ENCODE assay signal across 3 worm cellular contexts in genomic region chrIII:7855468-7855867, ce11.
TF ChIP-seq lines count a peak whose summit lies in the region.

No protein-coding gene starts in this region.

TF ChIP-seq in whole organism, L1 larva, 84 proteins besides CTCF, POLR2A, EP300 and RAD21:
- peak; percentile 66 for TF ChIP-seq nhr-85 (tag; lab: Kevin White, UChicago)
- TF ChIP-seq tlp-1 (tag; optimal IDR thresholded peaks at IDR 0.05; lab: Kevin White, UChicago), result no peak
- no peak for TF ChIP-seq egl-13 (tag; optimal IDR thresholded peaks at IDR 0.05; lab: Kevin White, UChicago)
- TF ChIP-seq unc-62 (GFP tag; optimal IDR thresholded peaks at IDR 0.05; lab: Kevin White, UChicago), result no peak
- TF ChIP-seq ceh-8 (GFP tag; optimal IDR thresholded peaks at IDR 0.05; lab: Kevin White, UChicago), result no peak
- TF ChIP-seq ceh-82 (tag; optimal IDR thresholded peaks at IDR 0.05; lab: Kevin White, UChicago), result no peak
- no peak for TF ChIP-seq ama-1 (optimal IDR thresholded peaks at IDR 0.05; lab: Kevin White, UChicago)

TF ChIP-seq in whole organism, L4 larva, 104 proteins besides CTCF, POLR2A, EP300 and RAD21:
- TF ChIP-seq hmg-1.1 (GFP tag; IDR thresholded peaks at IDR 0.05; lab: Robert Waterston, UW) (no peak), nhr-102 (tag; optimal IDR thresholded peaks at IDR 0.05; lab: Kevin White, UChicago) (no peak), snpc-1.2 (GFP tag; IDR thresholded peaks at IDR 0.05; lab: Robert Waterston, UW) (peak; percentile 54; the same call in 1 of the 2 replicates), lin-38 (GFP tag; IDR thresholded peaks at IDR 0.05; lab: Robert Waterston, UW) (peak; percentile 49), aha-1 (tag; lab: Kevin White, UChicago) (peak; percentile 53), madf-9 (GFP tag; conservative IDR thresholded peaks at IDR 0.05; lab: Robert Waterston, UW) (0 out of 2 replicates have a peak, but pooled peaks have one; percentile 23), zip-2 (tag; optimal IDR thresholded peaks at IDR 0.05; lab: Kevin White, UChicago) (no peak), ctbp-1 (GFP tag; IDR thresholded peaks at IDR 0.05; lab: Robert Waterston, UW) (0 out of 2 replicates have a peak, but pooled peaks have one; percentile 9), rbr-2 (tag; optimal IDR thresholded peaks at IDR 0.05; lab: Kevin White, UChicago) (no peak), pha-4 (GFP tag; IDR thresholded peaks at IDR 0.05; lab: Robert Waterston, UW) (peak; percentile 20; the same call in 1 of the 2 replicates), pha-4 (tag; optimal IDR thresholded peaks at IDR 0.05; lab: Kevin White, UChicago) (no peak), spr-1 (tag; optimal IDR thresholded peaks at IDR 0.05; lab: Kevin White, UChicago) (no peak), unc-62 (GFP tag; optimal IDR thresholded peaks at IDR 0.05 in 1 of 2; lab: Kevin White, UChicago) (no peak), unc-62 (tag; optimal IDR thresholded peaks at IDR 0.05; lab: Kevin White, UChicago) (no peak), Y105C5A.15 (GFP tag; IDR thresholded peaks at IDR 0.05; lab: Robert Waterston, UW) (0 out of 2 replicates have a peak, but pooled peaks have one; percentile 6), zfp-2 (tag; optimal IDR thresholded peaks at IDR 0.05; lab: Kevin White, UChicago) (no peak), F49E8.2 (tag; optimal IDR thresholded peaks at IDR 0.05; lab: Kevin White, UChicago; ENCODE audit: borderline replicate concordance) (peak; percentile 33), ama-1 (optimal IDR thresholded peaks at IDR 0.05; lab: Kevin White, UChicago) (no peak)

TF ChIP-seq in whole organism, young adult, 124 proteins besides CTCF, POLR2A, EP300 and RAD21:
- TF ChIP-seq dox-1 (GFP tag; IDR thresholded peaks at IDR 0.05; lab: Robert Waterston, UW) (peak; percentile 48; the same call in 1 of the 2 replicates), mcd-1 (GFP tag; IDR thresholded peaks at IDR 0.05; lab: Robert Waterston, UW) (no peak), hrde-1 (tag; optimal IDR thresholded peaks at IDR 0.05; lab: Kevin White, UChicago; ENCODE audit: borderline replicate concordance) (peak; percentile 76), mel-28 (tag; optimal IDR thresholded peaks at IDR 0.05; lab: Kevin White, UChicago; ENCODE audit: borderline replicate concordance) (no peak), athp-1 (tag; optimal IDR thresholded peaks at IDR 0.05; lab: Kevin White, UChicago) (peak; percentile 11), somi-1 (GFP tag; optimal IDR thresholded peaks at IDR 0.05; lab: Kevin White, UChicago) (peak; percentile 12), pbrm-1 (GFP tag; IDR thresholded peaks at IDR 0.05; lab: Robert Waterston, UW) (peak; percentile 66; the same call in 1 of the 2 replicates), madf-8 (GFP tag; conservative IDR thresholded peaks at IDR 0.05; lab: Robert Waterston, UW) (peak; percentile 11; the same call in 1 of the 2 replicates), ceh-100 (GFP tag; IDR thresholded peaks at IDR 0.05; lab: Robert Waterston, UW) (peak; percentile 57), snpc-1.1 (tag; optimal IDR thresholded peaks at IDR 0.05; lab: Kevin White, UChicago; ENCODE audit: insufficient read depth) (peak; percentile 25), madf-3 (GFP tag; IDR thresholded peaks at IDR 0.05; lab: Robert Waterston, UW) (peak; percentile 74), Y53G8AR.9 (GFP tag; conservative IDR thresholded peaks at IDR 0.05; lab: Robert Waterston, UW) (peak; percentile 53; the same call in 1 of the 2 replicates), F39B2.1 (GFP tag; IDR thresholded peaks at IDR 0.05; lab: Robert Waterston, UW) (peak; percentile 48; the same call in 1 of the 2 replicates), him-1 (tag; optimal IDR thresholded peaks at IDR 0.05; lab: Kevin White, UChicago) (peak; percentile 53), sea-2 (GFP tag; IDR thresholded peaks at IDR 0.05; lab: Robert Waterston, UW) (no peak), ztf-22 (GFP tag; optimal IDR thresholded peaks at IDR 0.05; lab: Kevin White, UChicago) (no peak), F57C9.4 (tag; optimal IDR thresholded peaks at IDR 0.05; lab: Kevin White, UChicago) (no peak), C06A6.2 (GFP tag; conservative IDR thresholded peaks at IDR 0.05; lab: Robert Waterston, UW) (no peak), attf-3 (GFP tag; conservative IDR thresholded peaks at IDR 0.05; lab: Robert Waterston, UW) (no peak), sdz-38 (tag; optimal IDR thresholded peaks at IDR 0.05; lab: Kevin White, UChicago) (no peak), tlf-1 (GFP tag; optimal IDR thresholded peaks at IDR 0.05; lab: Kevin White, UChicago) (peak; percentile 64), tbx-9 (tag; optimal IDR thresholded peaks at IDR 0.05; lab: Kevin White, UChicago; ENCODE audit: borderline replicate concordance) (no peak), nfya-1 (tag; optimal IDR thresholded peaks at IDR 0.05; lab: Kevin White, UChicago; ENCODE audit: borderline replicate concordance, insufficient read depth) (no peak), madf-6 (GFP tag; IDR thresholded peaks at IDR 0.05; lab: Robert Waterston, UW) (peak; percentile 58), let-607 (tag; optimal IDR thresholded peaks at IDR 0.05; lab: Kevin White, UChicago) (no peak), Y56A3A.18 (GFP tag; IDR thresholded peaks at IDR 0.05; lab: Robert Waterston, UW) (0 out of 2 replicates have a peak, but pooled peaks have one; percentile 46), pha-4 (tag; optimal IDR thresholded peaks at IDR 0.05; lab: Kevin White, UChicago) (no peak), zim-3 (tag; optimal IDR thresholded peaks at IDR 0.05; lab: Kevin White, UChicago) (no peak), snpc-3.4 (tag; optimal IDR thresholded peaks at IDR 0.05; lab: Kevin White, UChicago) (peak; percentile 79), C17E4.6 (GFP tag; IDR thresholded peaks at IDR 0.05; lab: Robert Waterston, UW) (0 out of 2 replicates have a peak, but pooled peaks have one; percentile 11), hlh-26 (GFP tag; conservative IDR thresholded peaks at IDR 0.05; lab: Robert Waterston, UW) (no peak), F49E8.2 (tag; optimal IDR thresholded peaks at IDR 0.05; lab: Kevin White, UChicago; ENCODE audit: insufficient read depth) (peak; percentile 82), lin-54 (GFP tag; optimal IDR thresholded peaks at IDR 0.05; lab: Kevin White, UChicago) (peak; percentile 68), Y95B8A.8 (GFP tag; IDR thresholded peaks at IDR 0.05; lab: Robert Waterston, UW) (peak; percentile 69; the same call in 1 of the 2 replicates), cebp-1 (GFP tag; IDR thresholded peaks at IDR 0.05; lab: Robert Waterston, UW) (no peak), cebp-1 (tag; optimal IDR thresholded peaks at IDR 0.05; lab: Kevin White, UChicago) (peak; percentile 19), hmg-1.2 (GFP tag; IDR thresholded peaks at IDR 0.05; lab: Robert Waterston, UW) (peak; percentile 20; the same call in 1 of the 2 replicates), chd-7 (tag; optimal IDR thresholded peaks at IDR 0.05; lab: Kevin White, UChicago) (no peak), rec-8 (tag; optimal IDR thresholded peaks at IDR 0.05; lab: Kevin White, UChicago) (no peak), Y79H2A.3 (GFP tag; conservative IDR thresholded peaks at IDR 0.05; lab: Robert Waterston, UW) (no peak), nhr-90 (tag; optimal IDR thresholded peaks at IDR 0.05; lab: Kevin White, UChicago) (peak; percentile 9), efl-1 (GFP tag; optimal IDR thresholded peaks at IDR 0.05; lab: Kevin White, UChicago) (peak; percentile 14), ztf-18 (tag; optimal IDR thresholded peaks at IDR 0.05; lab: Kevin White, UChicago) (peak; percentile 45), mes-4 (tag; optimal IDR thresholded peaks at IDR 0.05; lab: Kevin White, UChicago) (no peak), lag-1 (GFP tag; IDR thresholded peaks at IDR 0.05; lab: Robert Waterston, UW) (no peak), ekl-4 (GFP tag; IDR thresholded peaks at IDR 0.05; lab: Robert Waterston, UW) (peak; percentile 78), ama-1 (optimal IDR thresholded peaks at IDR 0.05; lab: Kevin White, UChicago) (no peak), ama-1 (GFP tag; optimal IDR thresholded peaks at IDR 0.05; lab: Kevin White, UChicago) (peak in 1 of 2 experiments; percentile 88), hsf-1 (GFP tag; IDR thresholded peaks at IDR 0.05; lab: Robert Waterston, UW) (peak; percentile 73), snpc-4 (GFP tag; optimal IDR thresholded peaks at IDR 0.05; lab: Kevin White, UChicago) (peak; percentile 20), snpc-4 (tag; optimal IDR thresholded peaks at IDR 0.05; lab: Kevin White, UChicago) (peak in 1 of 4 experiments; percentile 53), rcor-1 (GFP tag; IDR thresholded peaks at IDR 0.05; lab: Robert Waterston, UW) (peak; percentile 61), lin-35 (GFP tag; optimal IDR thresholded peaks at IDR 0.05; lab: Kevin White, UChicago) (peak in 1 of 3 experiments; percentile 22), F33H1.4 (GFP tag; IDR thresholded peaks at IDR 0.05; lab: Robert Waterston, UW) (0 out of 2 replicates have a peak, but pooled peaks have one; percentile 24), lsl-1 (GFP tag; optimal IDR thresholded peaks at IDR 0.05; lab: Kevin White, UChicago) (peak; percentile 49), nhr-80 (tag; optimal IDR thresholded peaks at IDR 0.05; lab: Kevin White, UChicago) (no peak), B0336.3 (GFP tag; IDR thresholded peaks at IDR 0.05; lab: Robert Waterston, UW) (peak; percentile 82), snpc-1.3 (tag; optimal IDR thresholded peaks at IDR 0.05; lab: Kevin White, UChicago; ENCODE audit: insufficient read depth) (peak; percentile 11), attf-6 (GFP tag; IDR thresholded peaks at IDR 0.05; lab: Robert Waterston, UW) (peak; percentile 79; the same call in 1 of the 2 replicates), lin-26 (GFP tag; IDR thresholded peaks at IDR 0.05; lab: Robert Waterston, UW) (peak; percentile 77)
TF ChIP-seq in whole organism, young adult: peak in this region for 37.
